Worm (Caenorhabditis elegans) whole organism, L4 larva: Measurements from ENCODE around the gene syd-1.

Source experiments
- F44E2.7 ChIP-seq: fragments of 200-800 bp; sonication (Bioruptor generic); IDR thresholded peaks from 2 replicates; pipeline ENCODE4 v2.1.2; 2022; ENCODE audit warnings: missing genetic modification characterization, missing compliant biosample characterization
- R02D3.7 ChIP-seq: fragments of 150-350 bp; sonication (generic microtip); optimal IDR thresholded peaks from 3 replicates; lab custom pipeline; 2014; ENCODE audit warnings: missing biosample characterization, missing genetic modification characterization
- T20F7.1 ChIP-seq: fragments of 200-800 bp; sonication (Bioruptor generic); optimal IDR thresholded peaks from 2 replicates; lab custom pipeline; 2018; ENCODE audit warnings: mild to moderate bottlenecking, missing genetic modification characterization, missing compliant biosample characterization
- Y105C5A.15 ChIP-seq: fragments of 200-800 bp; sonication (Bioruptor generic); IDR thresholded peaks from 2 replicates; pipeline ENCODE4 v1.3.6; 2022; ENCODE audit warnings: missing genetic modification characterization, missing compliant biosample characterization
- Y48G9A.11 ChIP-seq: fragments of 200-800 bp; sonication (Bioruptor generic); IDR thresholded peaks from 2 replicates; pipeline ENCODE4 v1.3.6; 2022; ENCODE audit warnings: missing genetic modification reagents, missing genetic modification characterization, missing compliant biosample characterization
- ZK337.2 ChIP-seq: fragments of 200-800 bp; sonication (Bioruptor generic); IDR thresholded peaks from 2 replicates; pipeline ENCODE4 v1.3.6; 2022; ENCODE audit warnings: missing genetic modification reagents, missing genetic modification characterization, missing compliant biosample characterization
- aha-1 ChIP-seq: fragments of 150-350 bp; peaks from one replicate; lab custom pipeline; 2014; ENCODE audit warnings: missing biosample characterization, missing genetic modification characterization
- aly-2 ChIP-seq: sonication (generic microtip); optimal IDR thresholded peaks from 2 replicates; lab custom pipeline; 2018; ENCODE audit warnings: missing biosample characterization, missing genetic modification characterization
- arid-1 ChIP-seq: fragments of 200-800 bp; sonication (Bioruptor generic); conservative IDR thresholded peaks from 2 replicates; pipeline ENCODE4 v1.3.6; 2022; ENCODE audit warnings: missing genetic modification reagents, missing genetic modification characterization, missing compliant biosample characterization
- ceh-32 ChIP-seq: sonication (generic microtip); optimal IDR thresholded peaks from 2 replicates; lab custom pipeline; 2016; ENCODE audit warnings: mild to moderate bottlenecking, missing genetic modification characterization, missing compliant biosample characterization; ENCODE audit not compliant: poor library complexity
- ceh-82 ChIP-seq: sonication (generic microtip); optimal IDR thresholded peaks from 2 replicates; lab custom pipeline; 2017; ENCODE audit warnings: missing biosample characterization, missing genetic modification characterization
- daf-19 ChIP-seq: fragments of 200-800 bp; sonication (Bioruptor generic); conservative IDR thresholded peaks from 2 replicates; pipeline ENCODE4 v1.3.6; 2022; ENCODE audit warnings: missing genetic modification characterization, missing compliant biosample characterization
- dmd-8 ChIP-seq: fragments of 200-800 bp; sonication (Bioruptor generic); IDR thresholded peaks from 2 replicates; pipeline ENCODE4 v1.3.6; 2022; ENCODE audit warnings: missing genetic modification characterization, missing compliant biosample characterization
- hif-1 ChIP-seq, 2 experiments: sonication (generic microtip); optimal IDR thresholded peaks; 2 replicates each; lab custom pipeline; 2016 to 2017; ENCODE audit warnings: missing compliant biosample characterization in 2 of 2, missing genetic modification characterization in 2 of 2, missing genetic modification reagents in 2 of 2, missing genotype in 2 of 2, mild to moderate bottlenecking in 1 of 2
- hlh-30 ChIP-seq: sonication (generic microtip); optimal IDR thresholded peaks from 2 replicates; lab custom pipeline; 2017; ENCODE audit warnings: antibody characterized with exemption, mild to moderate bottlenecking, missing genetic modification characterization, missing compliant biosample characterization; ENCODE audit not compliant: insufficient read depth
- hmg-1.1 ChIP-seq: fragments of 200-800 bp; sonication (Bioruptor generic); IDR thresholded peaks from 2 replicates; pipeline ENCODE4 v1.3.6; 2022; ENCODE audit warnings: missing genetic modification reagents, missing genetic modification characterization, missing compliant biosample characterization
- lin-1 ChIP-seq: fragments of 200-800 bp; sonication (Bioruptor generic); IDR thresholded peaks from 2 replicates; pipeline ENCODE4 v1.3.6; 2022; ENCODE audit warnings: missing genetic modification reagents, missing genetic modification characterization, missing compliant biosample characterization
- lir-3 ChIP-seq: sonication (generic microtip); optimal IDR thresholded peaks from 2 replicates; lab custom pipeline; 2016; ENCODE audit warnings: mild to moderate bottlenecking, missing genetic modification characterization, missing compliant biosample characterization
- mdl-1 ChIP-seq, 2 experiments: fragments of 150-350 bp in 1 of 2; sonication (generic microtip) in 1 of 2; optimal IDR thresholded peaks; 2 replicates each; lab custom pipeline; 2014 to 2017; ENCODE audit warnings: missing biosample characterization in 2 of 2, missing genetic modification characterization in 2 of 2
- mdt-29 ChIP-seq: fragments of 200-800 bp; sonication (Bioruptor generic); IDR thresholded peaks from 2 replicates; pipeline ENCODE4 v1.3.6; 2022; ENCODE audit warnings: missing genetic modification reagents, missing genetic modification characterization, missing compliant biosample characterization
- mxl-2 ChIP-seq: fragments of 200-800 bp; sonication (Bioruptor generic); conservative IDR thresholded peaks from 2 replicates; pipeline ENCODE4 v1.3.6; 2022; ENCODE audit warnings: missing genetic modification reagents, missing genetic modification characterization, missing compliant biosample characterization
- mxl-3 ChIP-seq: fragments of 200-800 bp; sonication (Bioruptor generic); optimal IDR thresholded peaks from 2 replicates; lab custom pipeline; 2018; ENCODE audit warnings: mild to moderate bottlenecking, missing genetic modification characterization, missing compliant biosample characterization
- nhr-10 ChIP-seq: fragments of 150-350 bp; optimal IDR thresholded peaks from 2 replicates; lab custom pipeline; 2014; ENCODE audit warnings: missing biosample characterization, missing genetic modification characterization
- nhr-102 ChIP-seq: sonication (generic microtip); optimal IDR thresholded peaks from 2 replicates; lab custom pipeline; 2016; ENCODE audit warnings: mild to moderate bottlenecking, missing genetic modification characterization, moderate library complexity, missing compliant biosample characterization
- nhr-11 ChIP-seq: fragments of 150-350 bp; optimal IDR thresholded peaks from 2 replicates; lab custom pipeline; 2014; ENCODE audit warnings: missing biosample characterization, missing genetic modification characterization
- nhr-42 ChIP-seq: fragments of 200-800 bp; sonication (Bioruptor generic); IDR thresholded peaks from 2 replicates; pipeline ENCODE4 v1.3.6; 2022; ENCODE audit warnings: missing genetic modification characterization, missing compliant biosample characterization
- nhr-77 ChIP-seq: fragments of 150-350 bp; optimal IDR thresholded peaks from 2 replicates; lab custom pipeline; 2014; ENCODE audit warnings: missing biosample characterization, missing genetic modification characterization
- php-3 ChIP-seq: fragments of 200-800 bp; sonication (Bioruptor generic); IDR thresholded peaks from 2 replicates; pipeline ENCODE4 v1.3.6; 2022; ENCODE audit warnings: missing genetic modification reagents, missing genetic modification characterization, missing compliant biosample characterization
- rbr-2 ChIP-seq: sonication (generic microtip); optimal IDR thresholded peaks from 2 replicates; lab custom pipeline; 2016; ENCODE audit warnings: missing genotype, missing genetic modification characterization, missing compliant biosample characterization
- set-16 ChIP-seq: fragments of 200-800 bp; sonication (Bioruptor generic); IDR thresholded peaks from 2 replicates; pipeline ENCODE4 v1.3.6; 2022; ENCODE audit warnings: missing genetic modification reagents, missing genetic modification characterization, missing compliant biosample characterization
- snpc-1.2 ChIP-seq: fragments of 200-800 bp; sonication (Bioruptor generic); IDR thresholded peaks from 2 replicates; pipeline ENCODE4 v1.3.6; 2022; ENCODE audit warnings: missing genetic modification reagents, missing genetic modification characterization, missing compliant biosample characterization
- unc-130 ChIP-seq: sonication (generic microtip); optimal IDR thresholded peaks from 2 replicates; lab custom pipeline; 2016; ENCODE audit warnings: missing genetic modification reagents, missing genetic modification characterization, missing compliant biosample characterization
- unc-62 ChIP-seq, 3 experiments: fragments of 150-350 bp in 1 of 3; sonication (generic microtip); optimal IDR thresholded peaks in 2 of 3; peaks in 1 of 3; 1 replicate in 1 of 3; 2 replicates in 2 of 3; lab custom pipeline; 2014 to 2017; ENCODE audit warnings: missing biosample characterization in 3 of 3, missing genetic modification characterization in 3 of 3, missing genetic modification reagents in 3 of 3, missing genotype in 1 of 3
- vab-7 ChIP-seq: fragments of 200-800 bp; sonication (Bioruptor generic); IDR thresholded peaks from 2 replicates; pipeline ENCODE4 v1.3.6; 2022; ENCODE audit warnings: missing genetic modification reagents, missing genetic modification characterization, missing compliant biosample characterization
- zag-1 ChIP-seq: fragments of 150-350 bp; optimal IDR thresholded peaks from 2 replicates; lab custom pipeline; 2014; ENCODE audit warnings: missing biosample characterization, missing genetic modification characterization
- zip-2 ChIP-seq: fragments of 150-350 bp; optimal IDR thresholded peaks from 2 replicates; lab custom pipeline; 2014; ENCODE audit warnings: missing biosample characterization, missing genetic modification characterization

Gene syd-1

DNA sequence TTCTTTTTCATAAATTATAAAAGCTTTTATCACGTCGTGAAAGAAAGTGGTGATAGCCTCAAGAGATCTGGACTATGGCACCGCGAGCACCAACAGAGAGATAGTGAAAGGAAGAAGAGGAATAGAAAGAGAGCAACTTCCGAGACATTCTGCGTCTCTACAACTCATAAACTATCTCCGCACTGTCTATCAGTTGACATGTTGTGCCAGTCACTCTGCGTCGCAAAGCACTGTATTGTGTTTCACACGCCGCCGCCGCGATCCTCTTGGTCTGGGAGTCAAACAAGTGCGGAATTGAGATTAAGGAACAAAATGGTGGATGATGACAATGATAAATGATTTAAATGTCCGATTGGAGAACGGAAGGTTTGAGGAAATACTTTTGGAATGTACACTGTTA, 28.8 kb upstream of the syd-1 start (continued):
- TF ChIP-seq vab-7 (GFP tag; lab: Robert Waterston, UW) (no peak), Y105C5A.15 (GFP tag; lab: Robert Waterston, UW) (no peak), hmg-1.1 (no peak), daf-19 (GFP tag; lab: Robert Waterston, UW) (no peak), ceh-82 (tag; lab: Kevin White, UChicago) (no peak), php-3 (0 out of 2 replicates have a peak, but pooled peaks have one; percentile 11), hif-1 (tag; optimal IDR thresholded peaks at IDR 0.05; lab: Kevin White, UChicago) (peak in 1 of 2 experiments; percentile 28), mxl-3 (GFP tag; lab: Kevin White, UChicago) (peak; percentile 67), T20F7.1 (GFP tag; lab: Kevin White, UChicago) (no peak), lin-1 (GFP tag; lab: Robert Waterston, UW) (0 out of 2 replicates have a peak, but pooled peaks have one; percentile 40), lir-3 (no peak), nhr-10 (tag; lab: Kevin White, UChicago) (no peak), dmd-8 (GFP tag; lab: Robert Waterston, UW) (0 out of 2 replicates have a peak, but pooled peaks have one; percentile 15), unc-130 (GFP tag; lab: Kevin White, UChicago) (no peak), set-16 (GFP tag; lab: Robert Waterston, UW) (no peak), nhr-77 (tag; lab: Kevin White, UChicago) (no peak), snpc-1.2 (GFP tag; lab: Robert Waterston, UW) (no peak), aly-2 (tag; lab: Kevin White, UChicago) (no peak), rbr-2 (no peak), mxl-2 (GFP tag; lab: Robert Waterston, UW) (no peak)

DNA sequence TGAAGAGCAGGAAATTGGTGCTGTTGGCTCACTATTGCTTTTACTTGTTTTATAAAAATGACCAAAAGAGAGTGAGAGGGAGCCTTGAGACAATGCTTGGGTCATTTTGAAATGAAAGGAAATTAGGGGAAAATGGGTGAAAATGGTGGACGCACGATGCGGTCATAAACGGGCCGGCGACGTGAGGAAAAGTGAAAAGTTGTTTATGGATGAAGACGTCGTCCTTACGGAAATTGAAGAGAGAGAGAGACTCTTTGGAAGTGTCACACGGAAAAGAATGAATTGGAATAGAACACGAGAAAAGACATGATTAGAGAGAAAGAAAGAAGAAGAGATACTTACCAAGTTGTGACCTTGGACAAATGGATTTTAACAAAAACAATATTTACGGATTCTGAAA, 26.8 kb upstream of the syd-1 start:
- TF ChIP-seq unc-62 (GFP tag; optimal IDR thresholded peaks at IDR 0.05 in 1 of 2; lab: Kevin White, UChicago) (peak in 1 of 2 experiments; percentile 70), unc-62 (tag; optimal IDR thresholded peaks at IDR 0.05; lab: Kevin White, UChicago) (no peak), unc-130 (GFP tag; lab: Kevin White, UChicago) (no peak), hlh-30 (peak; percentile 57), aha-1 (tag; lab: Kevin White, UChicago) (peak; percentile 20), mdl-1 (tag; optimal IDR thresholded peaks at IDR 0.05; lab: Kevin White, UChicago) (peak in 1 of 2 experiments; percentile 19)

DNA sequence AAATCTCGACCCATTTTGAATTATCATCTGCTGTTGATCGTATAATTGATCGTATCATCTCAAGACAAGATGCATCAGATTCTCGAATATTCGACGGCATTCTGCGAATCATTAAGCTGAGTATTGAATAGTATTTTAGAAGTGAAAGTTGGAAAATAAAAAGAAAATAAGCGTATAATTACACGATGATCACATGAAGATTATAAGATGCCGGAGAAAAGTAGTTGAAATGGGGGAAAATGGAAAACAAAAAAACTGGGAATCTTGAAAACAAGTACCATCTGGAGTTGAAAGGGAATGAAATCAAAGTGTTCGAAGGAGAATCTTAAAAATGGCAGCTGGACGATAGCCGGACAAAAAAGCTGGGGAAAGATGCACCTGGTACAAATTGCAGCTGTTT, 25.7 kb upstream of the syd-1 start, which contains the start of gene R07G3.8:
Gene R07G3.8, minus strand, starts transcription at position 101 of the 400 bp plus-strand sequence.
- TF ChIP-seq F44E2.7 (GFP tag; lab: Robert Waterston, UW): no peak
- TF ChIP-seq zip-2 (tag; lab: Kevin White, UChicago): no peak
- TF ChIP-seq aly-2 (tag; lab: Kevin White, UChicago): no peak
- TF ChIP-seq hmg-1.1: no peak
- no peak for TF ChIP-seq unc-62 (GFP tag; optimal IDR thresholded peaks at IDR 0.05 in 1 of 2; lab: Kevin White, UChicago)
- TF ChIP-seq unc-62 (tag; optimal IDR thresholded peaks at IDR 0.05; lab: Kevin White, UChicago): no peak
- no peak for TF ChIP-seq nhr-11
- TF ChIP-seq ceh-32: no peak
- TF ChIP-seq ZK337.2 (GFP tag; lab: Robert Waterston, UW): no peak
- no peak for TF ChIP-seq mdt-29 (GFP tag; lab: Robert Waterston, UW)
- no peak for TF ChIP-seq arid-1 (GFP tag; lab: Robert Waterston, UW)
- no peak for TF ChIP-seq T20F7.1 (GFP tag; lab: Kevin White, UChicago)
- TF ChIP-seq nhr-42 (GFP tag; lab: Robert Waterston, UW): no peak
- no peak for TF ChIP-seq nhr-102 (tag; lab: Kevin White, UChicago)
- no peak for TF ChIP-seq zag-1 (tag; lab: Kevin White, UChicago)
- TF ChIP-seq Y48G9A.11 (GFP tag; lab: Robert Waterston, UW): no peak
- TF ChIP-seq R02D3.7 (tag; lab: Kevin White, UChicago): no peak
